Fruit fly (Drosophila melanogaster) whole organism, embryonic: ENCODE measurements around the gene Alms1a.
A peak's percentile ranks its signal among the peaks of the same experiment; 100 is the strongest.

Experiments
- Aef1 ChIP-seq: fragments of 200-800 bp; sonication (Bioruptor generic); IDR thresholded peaks from 3 replicates; pipeline ENCODE4 v1.3.6; 2022; ENCODE audit warnings: missing biosample characterization, missing genetic modification characterization
- BEAF-32 ChIP-seq: fragments of 200-800 bp; sonication (Bioruptor generic); optimal IDR thresholded peaks from 3 replicates; lab custom pipeline; 2017; ENCODE audit warnings: missing biosample characterization, missing genetic modification characterization, mild to moderate bottlenecking, moderate library complexity, missing genetic modification reagents
- CG10959 ChIP-seq: fragments of 200-800 bp; sonication (Bioruptor generic); IDR thresholded peaks from 2 replicates; pipeline ENCODE4 v1.3.6; 2022; ENCODE audit warnings: missing biosample characterization, missing genetic modification characterization
- CG11695 ChIP-seq: fragments of 200-800 bp; sonication (Bioruptor generic); IDR thresholded peaks from 3 replicates; pipeline ENCODE4 v1.3.6; 2022; ENCODE audit warnings: missing biosample characterization, missing genetic modification characterization
- CG13424 ChIP-seq: fragments of 200-800 bp; sonication (Bioruptor generic); optimal IDR thresholded peaks from 2 replicates; lab custom pipeline; 2019; ENCODE audit warnings: missing biosample characterization, mild to moderate bottlenecking, missing genetic modification characterization, moderate library complexity
- CG15514 ChIP-seq: fragments of 200-800 bp; sonication (Bioruptor generic); optimal IDR thresholded peaks from 3 replicates; lab custom pipeline; 2017; ENCODE audit warnings: missing biosample characterization, missing genetic modification characterization, mild to moderate bottlenecking, moderate library complexity, missing genetic modification reagents
- CG17568 ChIP-seq: fragments of 200-800 bp; sonication (Bioruptor generic); optimal IDR thresholded peaks from 2 replicates; lab custom pipeline; 2018; ENCODE audit warnings: missing biosample characterization, mild to moderate bottlenecking, missing genetic modification characterization, moderate library complexity
- CG1832 ChIP-seq: fragments of 200-800 bp; sonication (Bioruptor generic); optimal IDR thresholded peaks from 2 replicates; lab custom pipeline; 2017; ENCODE audit warnings: missing biosample characterization, mild to moderate bottlenecking, missing genetic modification characterization, inconsistent platforms
- CG34422 ChIP-seq: fragments of 200-800 bp; sonication (Bioruptor generic); IDR thresholded peaks from 3 replicates; pipeline ENCODE4 v1.3.6; 2022; ENCODE audit warnings: missing biosample characterization, missing genetic modification characterization
- CG3838 ChIP-seq: fragments of 200-800 bp; sonication (Bioruptor generic); optimal IDR thresholded peaks from 3 replicates; lab custom pipeline; 2016; ENCODE audit warnings: missing biosample characterization, missing genetic modification characterization
- CG4360 ChIP-seq: fragments of 200-800 bp; sonication (Bioruptor generic); IDR thresholded peaks from 2 replicates; pipeline ENCODE4 v1.3.6; 2022; ENCODE audit warnings: missing biosample characterization, missing genetic modification characterization
- CG43689 ChIP-seq: fragments of 200-800 bp; sonication (Bioruptor generic); IDR thresholded peaks from 2 replicates; pipeline ENCODE4 v1.3.6; 2022; ENCODE audit warnings: missing biosample characterization, missing genetic modification characterization
- CG6683 ChIP-seq: fragments of 200-800 bp; sonication (Bioruptor generic); optimal IDR thresholded peaks from 2 replicates; lab custom pipeline; 2017; ENCODE audit warnings: missing biosample characterization, mild to moderate bottlenecking, missing genetic modification characterization, missing genetic modification reagents
- CG7372 ChIP-seq: fragments of 200-800 bp; sonication (Bioruptor generic); IDR thresholded peaks from 2 replicates; pipeline ENCODE4 v1.3.6; 2022; ENCODE audit warnings: missing biosample characterization, missing genetic modification characterization
- CG7745 ChIP-seq: fragments of 200-800 bp; sonication (Bioruptor generic); optimal IDR thresholded peaks from 2 replicates; lab custom pipeline; 2018; ENCODE audit warnings: missing biosample characterization, mild to moderate bottlenecking, missing genetic modification characterization, moderate library complexity
- CG8089 ChIP-seq: fragments of 200-800 bp; sonication (Bioruptor generic); optimal IDR thresholded peaks from 3 replicates; lab custom pipeline; 2016; ENCODE audit warnings: missing biosample characterization, missing genetic modification characterization
- CG9797 ChIP-seq: fragments of 200-800 bp; sonication (Bioruptor generic); optimal IDR thresholded peaks from 3 replicates; lab custom pipeline; 2018; ENCODE audit warnings: missing biosample characterization, mild to moderate bottlenecking, missing genetic modification characterization
- Dp ChIP-seq: fragments of 200-800 bp; sonication (Bioruptor generic); optimal IDR thresholded peaks from 2 replicates; lab custom pipeline; 2018; ENCODE audit warnings: missing biosample characterization, mild to moderate bottlenecking, missing genetic modification characterization, moderate library complexity
- Drgx ChIP-seq: fragments of 200-800 bp; sonication (Bioruptor generic); IDR thresholded peaks from 2 replicates; pipeline ENCODE4 v1.3.6; 2022; ENCODE audit warnings: missing biosample characterization, missing genetic modification characterization
- E2f2 ChIP-seq: fragments of 200-800 bp; sonication (Bioruptor generic); IDR thresholded peaks from 2 replicates; pipeline ENCODE4 v1.3.6; 2022; ENCODE audit warnings: missing biosample characterization, missing genetic modification characterization
- Elba2 ChIP-seq: fragments of 200-800 bp; sonication (Bioruptor generic); optimal IDR thresholded peaks from 3 replicates; lab custom pipeline; 2016; ENCODE audit warnings: missing biosample characterization, missing genetic modification characterization
- Ets65A ChIP-seq: fragments of 200-800 bp; sonication (Bioruptor generic); peaks from one replicate; lab custom pipeline; 2016; ENCODE audit warnings: missing biosample characterization, missing genetic modification characterization
- HLH54F ChIP-seq: fragments of 200-800 bp; sonication (Bioruptor generic); optimal IDR thresholded peaks from 3 replicates; lab custom pipeline; 2016; ENCODE audit warnings: missing biosample characterization, missing genetic modification characterization
- Hey ChIP-seq: fragments of 200-800 bp; sonication (Bioruptor generic); optimal IDR thresholded peaks from 3 replicates; lab custom pipeline; 2018; ENCODE audit warnings: missing biosample characterization, mild to moderate bottlenecking, missing genetic modification characterization
- Lhr ChIP-seq: fragments of 200-800 bp; sonication (Bioruptor generic); optimal IDR thresholded peaks from 3 replicates; lab custom pipeline; 2017; ENCODE audit warnings: mild to moderate bottlenecking, missing biosample characterization, missing genetic modification reagents, missing genetic modification characterization
- Med ChIP-seq: fragments of 200-800 bp; sonication (Bioruptor generic); peaks from one replicate; lab custom pipeline; 2016; ENCODE audit warnings: missing biosample characterization, missing genetic modification characterization, mild to moderate bottlenecking, inconsistent platforms, moderate library complexity
- Mrtf ChIP-seq: fragments of 200-800 bp; sonication (Bioruptor generic); IDR thresholded peaks from 3 replicates; pipeline ENCODE4 v1.3.6; 2022; ENCODE audit warnings: missing biosample characterization, missing genetic modification characterization
- Pdp1 ChIP-seq, 2 experiments: fragments of 200-800 bp; sonication (Bioruptor generic); optimal IDR thresholded peaks; 3 replicates each; lab custom pipeline; 2016; ENCODE audit warnings: missing biosample characterization in 2 of 2, missing genetic modification characterization in 2 of 2, mild to moderate bottlenecking in 1 of 2, moderate library complexity in 1 of 2
- Ptx1 ChIP-seq: fragments of 200-800 bp; sonication (Bioruptor generic); IDR thresholded peaks from 2 replicates; pipeline ENCODE4 v1.3.6; 2022; ENCODE audit warnings: missing biosample characterization, missing genetic modification characterization
- Rx ChIP-seq: fragments of 200-800 bp; sonication (Bioruptor generic); IDR thresholded peaks from 2 replicates; pipeline ENCODE4 v1.3.6; 2022; ENCODE audit warnings: missing biosample characterization, missing genetic modification characterization
- Vsx1 ChIP-seq: fragments of 200-800 bp; sonication (Bioruptor generic); optimal IDR thresholded peaks from 2 replicates; lab custom pipeline; 2017; ENCODE audit warnings: missing biosample characterization, mild to moderate bottlenecking, missing genetic modification characterization, missing genetic modification reagents
- chm ChIP-seq: fragments of 200-800 bp; sonication (Bioruptor generic); IDR thresholded peaks from 2 replicates; pipeline ENCODE4 v1.3.6; 2022; ENCODE audit warnings: missing biosample characterization, missing genetic modification characterization
- crc ChIP-seq: fragments of 200-800 bp; sonication (Bioruptor generic); optimal IDR thresholded peaks from 2 replicates; lab custom pipeline; 2016; ENCODE audit warnings: missing biosample characterization, missing genetic modification characterization
- crol ChIP-seq: fragments of 200-800 bp; sonication (Bioruptor generic); IDR thresholded peaks from 2 replicates; pipeline ENCODE4 v1.3.6; 2022; ENCODE audit warnings: missing biosample characterization, missing genetic modification characterization
- crp ChIP-seq, 2 experiments: fragments of 200-800 bp; sonication (Bioruptor generic); optimal IDR thresholded peaks; 2 replicates in 1 of 2; 3 replicates in 1 of 2; lab custom pipeline; 2017; ENCODE audit warnings: missing biosample characterization in 2 of 2, missing genetic modification characterization in 2 of 2, mild to moderate bottlenecking in 1 of 2, moderate library complexity in 1 of 2
- eve ChIP-seq, 2 experiments: fragments of >200 bp; optimal IDR thresholded peaks; 2 replicates each; lab custom pipeline; 2017; ENCODE audit warnings: missing biosample characterization in 2 of 2, missing genetic modification characterization in 2 of 2
- fru ChIP-seq: fragments of >200 bp; optimal IDR thresholded peaks from 2 replicates; lab custom pipeline; 2017
- gfzf ChIP-seq: fragments of 200-800 bp; sonication (Bioruptor generic); optimal IDR thresholded peaks from 2 replicates; lab custom pipeline; 2016; ENCODE audit warnings: missing biosample characterization, mild to moderate bottlenecking, missing genetic modification characterization, moderate library complexity
- gro ChIP-seq: fragments of 200-800 bp; sonication (Bioruptor generic); optimal IDR thresholded peaks from 2 replicates; lab custom pipeline; 2016; ENCODE audit warnings: missing biosample characterization, missing genetic modification characterization
- ham ChIP-seq: fragments of 200-800 bp; sonication (Bioruptor generic); IDR thresholded peaks from 2 replicates; pipeline ENCODE4 v1.3.6; 2022; ENCODE audit warnings: missing biosample characterization, missing genetic modification characterization
- kni ChIP-seq: fragments of 200-800 bp; sonication (Bioruptor generic); optimal IDR thresholded peaks from 3 replicates; lab custom pipeline; 2017; ENCODE audit warnings: mild to moderate bottlenecking, missing biosample characterization, missing genetic modification reagents, missing genetic modification characterization
- knrl ChIP-seq: fragments of 200-800 bp; sonication (Bioruptor generic); IDR thresholded peaks from 3 replicates; pipeline ENCODE4 v1.3.6; 2022; ENCODE audit warnings: missing biosample characterization, missing genetic modification characterization; ENCODE audit not compliant: partially characterized antibody
- pros ChIP-seq: fragments of 200-800 bp; sonication (Bioruptor generic); optimal IDR thresholded peaks from 3 replicates; lab custom pipeline; 2019; ENCODE audit warnings: missing biosample characterization, mild to moderate bottlenecking, missing genetic modification characterization, moderate library complexity
- ranshi ChIP-seq: fragments of 200-800 bp; sonication (Bioruptor generic); IDR thresholded peaks from 2 replicates; pipeline ENCODE4 v1.3.6; 2022; ENCODE audit warnings: missing biosample characterization, missing genetic modification characterization
- rib ChIP-seq: fragments of 200-800 bp; sonication (Bioruptor generic); IDR thresholded peaks from 2 replicates; pipeline ENCODE4 v1.3.6; 2022; ENCODE audit warnings: missing biosample characterization, missing genetic modification characterization
- ro ChIP-seq: fragments of 200-800 bp; sonication (Bioruptor generic); IDR thresholded peaks from 2 replicates; pipeline ENCODE4 v1.3.6; 2022; ENCODE audit warnings: missing biosample characterization, missing genetic modification characterization
- sens ChIP-seq: fragments of 200-800 bp; sonication (Bioruptor generic); peaks from one replicate; lab custom pipeline; 2016; ENCODE audit warnings: missing biosample characterization, missing genetic modification characterization
- stwl ChIP-seq: fragments of 200-800 bp; sonication (Bioruptor generic); optimal IDR thresholded peaks from 3 replicates; lab custom pipeline; 2018; ENCODE audit warnings: missing biosample characterization, mild to moderate bottlenecking, missing genetic modification characterization, moderate library complexity
- trem ChIP-seq: fragments of 200-800 bp; optimal IDR thresholded peaks from 3 replicates; lab custom pipeline; 2019; ENCODE audit warnings: missing biosample characterization, mild to moderate bottlenecking, missing genetic modification characterization, moderate library complexity

Gene Alms1a

dm6 chrX:4678913-4679812, 43.4 kb upstream of the Alms1a start, which contains the start of gene fzr (continued):
- TF ChIP-seq chm (GFP tag; lab: Robert Waterston, UW) (peak; percentile 73; the same call in 1 of the 2 replicates), CG6683 (GFP tag; lab: Kevin White, UChicago) (no peak), CG13424 (no peak), CG34422 (GFP tag; lab: Robert Waterston, UW) (0 out of 3 replicates have a peak, but pooled peaks have one; percentile 14), trem (tag; lab: Kevin White, UChicago) (peak; percentile 29), rib (no peak), CG7745 (tag; lab: Kevin White, UChicago) (no peak), sens (peak; percentile 24), ro (GFP tag; lab: Robert Waterston, UW) (no peak), CG7372 (GFP tag; lab: Robert Waterston, UW) (no peak), CG1832 (GFP tag; lab: Kevin White, UChicago) (peak; percentile 69), Pdp1 (GFP tag; optimal IDR thresholded peaks at IDR 0.05; lab: Kevin White, UChicago) (peak in 1 of 2 experiments; percentile 32), crp (GFP tag; optimal IDR thresholded peaks at IDR 0.05; lab: Kevin White, UChicago) (peak; percentile 50 to 88), gfzf (GFP tag; lab: Kevin White, UChicago) (peak; percentile 91), eve (GFP tag; optimal IDR thresholded peaks at IDR 0.05; lab: Kevin White, UChicago) (no peak), crol (GFP tag; lab: Robert Waterston, UW) (peak; percentile 60), Rx (no peak), HLH54F (no peak), BEAF-32 (GFP tag; lab: Kevin White, UChicago) (peak; percentile 32), Aef1 (peak; percentile 35; the same call in 1 of the 3 replicates), knrl (GFP tag; lab: Robert Waterston, UW) (no peak), Lhr (GFP tag; lab: Kevin White, UChicago) (peak; percentile 33), Mrtf (no peak), gro (GFP tag; lab: Kevin White, UChicago) (no peak), CG10959 (GFP tag; lab: Robert Waterston, UW) (no peak), CG11695 (GFP tag; lab: Robert Waterston, UW) (peak; percentile 65; the same call in 2 of the 3 replicates), CG9797 (GFP tag; lab: Kevin White, UChicago) (peak; percentile 90), CG17568 (GFP tag; lab: Kevin White, UChicago) (peak; percentile 15), ham (GFP tag; lab: Robert Waterston, UW) (no peak), fru (lab: Kevin White, UChicago) (no peak), CG8089 (no peak), ranshi (GFP tag; lab: Robert Waterston, UW) (0 out of 2 replicates have a peak, but pooled peaks have one; percentile 12), CG4360 (GFP tag; lab: Robert Waterston, UW) (peak; percentile 93), kni (GFP tag; lab: Kevin White, UChicago) (peak; percentile 35), stwl (tag; lab: Kevin White, UChicago) (peak; percentile 19), Hey (tag; lab: Kevin White, UChicago) (no peak), CG43689 (GFP tag; lab: Robert Waterston, UW) (no peak), CG3838 (GFP tag; lab: Kevin White, UChicago) (no peak), Elba2 (GFP tag; lab: Kevin White, UChicago) (peak; percentile 88), Med (GFP tag; lab: Kevin White, UChicago) (peak; percentile 14), Drgx (GFP tag; lab: Robert Waterston, UW) (peak; percentile 30; the same call in 1 of the 2 replicates), crc (GFP tag; lab: Kevin White, UChicago) (no peak), E2f2 (GFP tag; lab: Robert Waterston, UW) (peak; percentile 12; the same call in 1 of the 2 replicates), Ptx1 (GFP tag; lab: Robert Waterston, UW) (0 out of 2 replicates have a peak, but pooled peaks have one; percentile 13), CG15514 (GFP tag; lab: Kevin White, UChicago) (no peak), Ets65A (GFP tag; lab: Kevin White, UChicago) (no peak), Vsx1 (GFP tag; lab: Kevin White, UChicago) (no peak), pros (GFP tag; lab: Kevin White, UChicago) (peak; percentile 49), Dp (peak; percentile 15)
